Fruit fly (Drosophila melanogaster): ENCODE measurements around the gene sp3.

- no peak for TF ChIP-seq Clk (GFP tag; optimal IDR thresholded peaks at IDR 0.05)
- no peak for TF ChIP-seq CG7101 (tag; optimal IDR thresholded peaks at IDR 0.05)
- no peak for TF ChIP-seq CG12768 (GFP tag; optimal IDR thresholded peaks at IDR 0.05)
- TF ChIP-seq pad (GFP tag; optimal IDR thresholded peaks at IDR 0.05), result no peak
- TF ChIP-seq toe (GFP tag; optimal IDR thresholded peaks at IDR 0.05), result no peak
- TF ChIP-seq cic (GFP tag; optimal IDR thresholded peaks at IDR 0.05), result no peak
- no peak for TF ChIP-seq CG7045 (GFP tag; optimal IDR thresholded peaks at IDR 0.05)
- no peak for TF ChIP-seq cnc (optimal IDR thresholded peaks at IDR 0.05)
- TF ChIP-seq kay (GFP tag; ENCODE audit: borderline replicate concordance), result no peak
- TF ChIP-seq Hr96 (GFP tag; optimal IDR thresholded peaks at IDR 0.05), result no peak
- TF ChIP-seq Crg-1 (GFP tag; optimal IDR thresholded peaks at IDR 0.05), result no peak
- no peak for TF ChIP-seq CG1620 (GFP tag; optimal IDR thresholded peaks at IDR 0.05)
- no peak for TF ChIP-seq CG14711 (tag; optimal IDR thresholded peaks at IDR 0.05)
Observed at dm6 chr3R:21520756-21521155, at the start of gene sp3.
